Fruit fly (Drosophila melanogaster) whole organism, embryonic: ENCODE results near the gene Glys.

Experiments used
- Ada2b ChIP-seq: fragments of 200-800 bp; sonication (Bioruptor generic); IDR thresholded peaks from 2 replicates; pipeline ENCODE4 v1.3.6; 2022; ENCODE audit warnings: missing biosample characterization, missing genetic modification characterization
- Antp ChIP-seq: fragments of 200-800 bp; sonication (Bioruptor generic); optimal IDR thresholded peaks from 3 replicates; lab custom pipeline; 2016; ENCODE audit warnings: missing biosample characterization, missing genetic modification characterization
- CG1024 ChIP-seq: fragments of 200-800 bp; sonication (Bioruptor generic); IDR thresholded peaks from 2 replicates; pipeline ENCODE4 v1.3.6; 2022; ENCODE audit warnings: missing biosample characterization, missing genetic modification characterization
- CG10979 ChIP-seq: fragments of 200-800 bp; sonication (Bioruptor generic); optimal IDR thresholded peaks from 2 replicates; lab custom pipeline; 2018; ENCODE audit warnings: missing biosample characterization, mild to moderate bottlenecking, missing genetic modification characterization, moderate library complexity
- CG11085 ChIP-seq: fragments of 200-800 bp; sonication (Bioruptor generic); IDR thresholded peaks from 2 replicates; pipeline ENCODE4 v1.3.6; 2022; ENCODE audit warnings: missing biosample characterization, missing genetic modification characterization
- CG11093 ChIP-seq: fragments of 200-800 bp; sonication (Bioruptor generic); IDR thresholded peaks from 3 replicates; pipeline ENCODE4 v1.3.6; 2022; ENCODE audit warnings: missing biosample characterization, missing genetic modification characterization
- CG14014 ChIP-seq: fragments of 200-800 bp; sonication (Bioruptor generic); IDR thresholded peaks from 2 replicates; pipeline ENCODE4 v1.3.6; 2022; ENCODE audit warnings: missing biosample characterization, missing genetic modification characterization
- CG14050 ChIP-seq: fragments of 200-800 bp; sonication (Bioruptor generic); IDR thresholded peaks from 3 replicates; pipeline ENCODE4 v1.3.6; 2022; ENCODE audit warnings: missing biosample characterization, missing genetic modification characterization
- CG15479 ChIP-seq: fragments of 200-800 bp; sonication (Bioruptor generic); optimal IDR thresholded peaks from 3 replicates; lab custom pipeline; 2019; ENCODE audit warnings: missing biosample characterization, mild to moderate bottlenecking, missing genetic modification characterization, moderate library complexity
- CG16813 ChIP-seq: fragments of 200-800 bp; sonication (Bioruptor generic); IDR thresholded peaks from 3 replicates; pipeline ENCODE4 v1.3.6; 2022; ENCODE audit warnings: missing biosample characterization, missing genetic modification characterization; ENCODE audit not compliant: partially characterized antibody
- CG16863 ChIP-seq: fragments of 200-800 bp; sonication (Bioruptor generic); optimal IDR thresholded peaks from 3 replicates; lab custom pipeline; 2016; ENCODE audit warnings: missing biosample characterization, missing genetic modification characterization
- CG2678 ChIP-seq: fragments of 200-800 bp; sonication (Bioruptor generic); optimal IDR thresholded peaks from 3 replicates; lab custom pipeline; 2019; ENCODE audit warnings: missing biosample characterization, mild to moderate bottlenecking, missing genetic modification characterization, moderate library complexity
- CG32767 ChIP-seq: fragments of 200-800 bp; sonication (Bioruptor generic); IDR thresholded peaks from 2 replicates; pipeline ENCODE4 v1.3.6; 2022; ENCODE audit warnings: missing biosample characterization, missing genetic modification characterization
- CG3838 ChIP-seq: fragments of 200-800 bp; sonication (Bioruptor generic); optimal IDR thresholded peaks from 3 replicates; lab custom pipeline; 2016; ENCODE audit warnings: missing biosample characterization, missing genetic modification characterization
- CG4360 ChIP-seq: fragments of 200-800 bp; sonication (Bioruptor generic); IDR thresholded peaks from 2 replicates; pipeline ENCODE4 v1.3.6; 2022; ENCODE audit warnings: missing biosample characterization, missing genetic modification characterization
- CG6254 ChIP-seq: fragments of 200-800 bp; sonication (Bioruptor generic); optimal IDR thresholded peaks from 3 replicates; lab custom pipeline; 2017; ENCODE audit warnings: mild to moderate bottlenecking, missing biosample characterization, missing genetic modification reagents, missing genetic modification characterization
- CG6791 ChIP-seq: fragments of 200-800 bp; sonication (Bioruptor generic); IDR thresholded peaks from 3 replicates; pipeline ENCODE4 v1.3.6; 2022; ENCODE audit warnings: missing biosample characterization, missing genetic modification characterization; ENCODE audit not compliant: partially characterized antibody
- CG9437 ChIP-seq: fragments of 200-800 bp; sonication (Bioruptor generic); optimal IDR thresholded peaks from 2 replicates; lab custom pipeline; 2018; ENCODE audit warnings: missing biosample characterization, mild to moderate bottlenecking, missing genetic modification characterization
- CG9817 ChIP-seq: fragments of 200-800 bp; sonication (Bioruptor generic); optimal IDR thresholded peaks from 2 replicates; lab custom pipeline; 2018; ENCODE audit warnings: missing biosample characterization, mild to moderate bottlenecking, missing genetic modification characterization, moderate library complexity
- Dbx ChIP-seq: fragments of 200-800 bp; sonication (Bioruptor generic); IDR thresholded peaks from 3 replicates; pipeline ENCODE4 v1.3.6; 2022; ENCODE audit warnings: missing biosample characterization, missing genetic modification characterization
- Deaf1 ChIP-seq: fragments of 200-800 bp; optimal IDR thresholded peaks from 3 replicates; lab custom pipeline; 2019; ENCODE audit warnings: missing biosample characterization, mild to moderate bottlenecking, missing genetic modification characterization, moderate library complexity
- Hand ChIP-seq: fragments of 200-800 bp; sonication (Bioruptor generic); optimal IDR thresholded peaks from 2 replicates; lab custom pipeline; 2017; ENCODE audit warnings: mild to moderate bottlenecking, missing biosample characterization, missing genetic modification reagents, missing genetic modification characterization
- Hmr ChIP-seq: fragments of 200-800 bp; sonication (Bioruptor generic); optimal IDR thresholded peaks from 3 replicates; lab custom pipeline; 2017; ENCODE audit warnings: mild to moderate bottlenecking, missing biosample characterization, missing genetic modification reagents, missing genetic modification characterization
- Hsf ChIP-seq: fragments of 200-800 bp; sonication (Bioruptor generic); optimal IDR thresholded peaks from 3 replicates; lab custom pipeline; 2016; ENCODE audit warnings: missing biosample characterization, missing genetic modification characterization
- NK7.1 ChIP-seq: fragments of 200-800 bp; sonication (Bioruptor generic); optimal IDR thresholded peaks from 3 replicates; lab custom pipeline; 2016; ENCODE audit warnings: missing biosample characterization, missing genetic modification characterization
- Opbp ChIP-seq: fragments of 200-800 bp; sonication (Bioruptor generic); IDR thresholded peaks from 3 replicates; pipeline ENCODE4 v1.3.6; 2022; ENCODE audit warnings: missing biosample characterization, missing genetic modification characterization; ENCODE audit not compliant: partially characterized antibody
- Rx ChIP-seq: fragments of 200-800 bp; sonication (Bioruptor generic); IDR thresholded peaks from 2 replicates; pipeline ENCODE4 v1.3.6; 2022; ENCODE audit warnings: missing biosample characterization, missing genetic modification characterization
- Side ChIP-seq: fragments of 200-800 bp; sonication (Bioruptor generic); optimal IDR thresholded peaks from 2 replicates; lab custom pipeline; 2016; ENCODE audit warnings: missing biosample characterization, missing genetic modification characterization
- Xbp1 ChIP-seq: fragments of 200-800 bp; sonication (Bioruptor generic); optimal IDR thresholded peaks from 3 replicates; lab custom pipeline; 2016; ENCODE audit warnings: missing biosample characterization, mild to moderate bottlenecking, missing genetic modification characterization
- ara ChIP-seq: fragments of 200-800 bp; sonication (Bioruptor generic); IDR thresholded peaks from 2 replicates; pipeline ENCODE4 v1.3.6; 2022; ENCODE audit warnings: missing biosample characterization, missing genetic modification characterization
- caup ChIP-seq: fragments of 200-800 bp; sonication (Bioruptor generic); optimal IDR thresholded peaks from 3 replicates; lab custom pipeline; 2017; ENCODE audit warnings: missing biosample characterization, mild to moderate bottlenecking, missing genetic modification characterization, moderate library complexity; ENCODE audit not compliant: severe bottlenecking
- chif ChIP-seq, 2 experiments: fragments of 200-800 bp; sonication (Bioruptor generic); optimal IDR thresholded peaks; 3 replicates each; lab custom pipeline; 2016; ENCODE audit warnings: missing biosample characterization in 2 of 2, missing genetic modification characterization in 2 of 2
- dmrt99B ChIP-seq: fragments of 200-800 bp; sonication (Bioruptor generic); optimal IDR thresholded peaks from 2 replicates; lab custom pipeline; 2018; ENCODE audit warnings: missing biosample characterization, mild to moderate bottlenecking, missing genetic modification characterization, moderate library complexity
- dpn ChIP-seq, 2 experiments: fragments of 200-800 bp; sonication (Bioruptor generic); optimal IDR thresholded peaks; 3 replicates each; lab custom pipeline; 2016; ENCODE audit warnings: missing biosample characterization in 2 of 2, missing genetic modification characterization in 2 of 2
- gcm ChIP-seq: fragments of 200-800 bp; sonication (Bioruptor generic); optimal IDR thresholded peaks from 2 replicates; lab custom pipeline; 2019; ENCODE audit warnings: missing biosample characterization, mild to moderate bottlenecking, missing genetic modification characterization, moderate library complexity
- h ChIP-seq: fragments of >200 bp; optimal IDR thresholded peaks from 2 replicates; lab custom pipeline; 2017
- hth ChIP-seq: fragments of >200 bp; optimal IDR thresholded peaks from 2 replicates; lab custom pipeline; 2017; ENCODE audit warnings: inconsistent platforms
- lbe ChIP-seq: fragments of 200-800 bp; sonication (Bioruptor generic); optimal IDR thresholded peaks from 2 replicates; lab custom pipeline; 2016; ENCODE audit warnings: missing biosample characterization, mild to moderate bottlenecking, missing genetic modification characterization
- nau ChIP-seq: fragments of 200-800 bp; sonication (Bioruptor generic); optimal IDR thresholded peaks from 3 replicates; lab custom pipeline; 2017; ENCODE audit warnings: missing biosample characterization, mild to moderate bottlenecking, missing genetic modification characterization, missing genetic modification reagents
- org-1 ChIP-seq: fragments of 200-800 bp; sonication (Bioruptor generic); optimal IDR thresholded peaks from 2 replicates; lab custom pipeline; 2017; ENCODE audit warnings: missing biosample characterization, missing genetic modification characterization
- pfk ChIP-seq: fragments of 200-800 bp; sonication (Bioruptor generic); optimal IDR thresholded peaks from 2 replicates; lab custom pipeline; 2018; ENCODE audit warnings: missing biosample characterization, mild to moderate bottlenecking, missing genetic modification characterization, moderate library complexity
- pita ChIP-seq: fragments of 200-800 bp; sonication (Bioruptor generic); optimal IDR thresholded peaks from 2 replicates; lab custom pipeline; 2017; ENCODE audit warnings: missing biosample characterization, mild to moderate bottlenecking, missing genetic modification characterization
- sens ChIP-seq: fragments of 200-800 bp; sonication (Bioruptor generic); peaks from one replicate; lab custom pipeline; 2016; ENCODE audit warnings: missing biosample characterization, missing genetic modification characterization
- sob ChIP-seq: fragments of 200-800 bp; sonication (Bioruptor generic); IDR thresholded peaks from 2 replicates; pipeline ENCODE4 v1.3.6; 2022; ENCODE audit warnings: missing biosample characterization, missing genetic modification characterization
- toy ChIP-seq: fragments of 200-800 bp; sonication (Bioruptor generic); IDR thresholded peaks from 2 replicates; pipeline ENCODE4 v1.3.6; 2022; ENCODE audit warnings: missing biosample characterization, missing genetic modification characterization
- trh ChIP-seq: fragments of 200-800 bp; sonication (Bioruptor generic); optimal IDR thresholded peaks from 2 replicates; lab custom pipeline; 2016; ENCODE audit warnings: missing biosample characterization, missing genetic modification characterization
- tup ChIP-seq: fragments of 200-800 bp; sonication (Bioruptor generic); optimal IDR thresholded peaks from 2 replicates; lab custom pipeline; 2016; ENCODE audit warnings: missing biosample characterization, mild to moderate bottlenecking, missing genetic modification characterization, moderate library complexity
- usp ChIP-seq: fragments of >200 bp; optimal IDR thresholded peaks from 2 replicates; lab custom pipeline; 2017; ENCODE audit warnings: missing biosample characterization, missing genetic modification characterization
- wek ChIP-seq: fragments of 200-800 bp; sonication (Bioruptor generic); optimal IDR thresholded peaks from 3 replicates; lab custom pipeline; 2018; ENCODE audit warnings: missing biosample characterization, mild to moderate bottlenecking, missing genetic modification characterization, moderate library complexity

Glys gene

DNA sequence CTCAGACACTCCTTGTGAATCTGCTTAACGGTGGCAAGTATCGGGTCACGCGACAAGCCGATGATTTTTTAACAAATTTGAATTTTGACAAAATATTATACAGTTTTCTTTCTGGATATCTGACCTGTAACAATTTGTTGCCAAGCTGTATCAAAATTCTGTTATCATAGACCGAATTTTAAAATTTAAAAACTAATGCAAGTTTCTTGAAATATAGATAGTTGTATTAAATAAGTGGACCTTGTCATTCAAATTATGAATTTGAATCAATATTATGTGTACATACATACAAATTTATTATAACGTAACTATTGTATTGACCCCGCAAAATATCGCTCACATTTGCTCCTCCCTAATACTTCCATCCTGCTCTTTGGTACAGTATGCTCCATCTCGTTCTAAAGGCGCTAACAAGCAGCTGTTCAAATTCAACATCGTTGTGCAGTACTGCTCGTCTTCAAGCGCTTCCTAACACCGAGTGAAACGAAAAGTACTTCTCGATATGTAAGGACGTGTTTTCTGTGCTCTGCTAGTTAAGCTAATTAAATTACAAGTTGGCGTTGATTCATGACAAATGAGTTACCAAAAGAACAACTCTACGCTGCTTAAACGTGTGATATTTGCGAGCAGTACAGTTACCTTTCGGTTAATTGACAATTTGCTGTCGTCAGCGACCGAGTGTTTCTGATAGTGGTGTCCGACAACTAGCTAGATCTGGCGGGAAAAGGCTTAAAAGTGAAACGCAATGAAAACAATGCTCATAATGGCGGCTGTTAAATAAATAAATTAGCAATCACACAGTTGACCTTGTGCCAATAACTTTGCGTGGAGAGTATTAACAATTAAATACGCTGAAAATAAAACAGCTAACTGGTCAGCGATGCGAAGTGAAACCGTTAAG is 49.1 kb upstream of the Glys start, which contains the start of the genes Kpc1 and CG42542 (continued):
- peak; percentile 63 to 70 for TF ChIP-seq chif (GFP tag; optimal IDR thresholded peaks at IDR 0.05; lab: Kevin White, UChicago)
- no peak for TF ChIP-seq wek (GFP tag; lab: Kevin White, UChicago)
- TF ChIP-seq CG1024 (GFP tag; lab: Robert Waterston, UW): no peak
- TF ChIP-seq Side (GFP tag; lab: Kevin White, UChicago): peak; percentile 61
- TF ChIP-seq CG9437: peak; percentile 91
- TF ChIP-seq Hsf: peak; percentile 87
- TF ChIP-seq Opbp (GFP tag; lab: Robert Waterston, UW): peak; percentile 82
- TF ChIP-seq toy (GFP tag; lab: Robert Waterston, UW): no peak
- TF ChIP-seq lbe: no peak
- TF ChIP-seq Ada2b: peak; percentile 35; the same call in 1 of the 2 replicates
- peak; percentile 34; the same call in 2 of the 3 replicates for TF ChIP-seq CG14050
- peak; percentile 82 for TF ChIP-seq Hmr (GFP tag; lab: Kevin White, UChicago)
- TF ChIP-seq pita (GFP tag; lab: Kevin White, UChicago): no peak
- TF ChIP-seq trh: peak; percentile 58
- peak; percentile 47 for TF ChIP-seq CG9817 (tag; lab: Kevin White, UChicago)
- TF ChIP-seq hth (lab: Kevin White, UChicago): no peak
- peak; percentile 53; the same call in 1 of the 2 replicates for TF ChIP-seq CG14014 (GFP tag; lab: Robert Waterston, UW)
- TF ChIP-seq CG15479 (GFP tag; lab: Kevin White, UChicago): no peak
- no peak for TF ChIP-seq dmrt99B (tag; lab: Kevin White, UChicago)
- peak; percentile 93 for TF ChIP-seq sens
- no peak for TF ChIP-seq usp (GFP tag; lab: Kevin White, UChicago)
- peak; percentile 80 for TF ChIP-seq CG6791 (GFP tag; lab: Robert Waterston, UW)
- peak; percentile 87 for TF ChIP-seq sob (GFP tag; lab: Robert Waterston, UW)
- TF ChIP-seq CG11085 (GFP tag; lab: Robert Waterston, UW): no peak; the same call in 1 of the 2 replicates
- peak; percentile 48 for TF ChIP-seq NK7.1 (GFP tag; lab: Kevin White, UChicago)
- peak; percentile 92 for TF ChIP-seq CG16813 (GFP tag; lab: Robert Waterston, UW)
- no peak for TF ChIP-seq h
- peak; percentile 3 for TF ChIP-seq CG2678
- TF ChIP-seq CG4360 (GFP tag; lab: Robert Waterston, UW): 0 out of 2 replicates have a peak, but pooled peaks have one; percentile 16
- TF ChIP-seq tup (GFP tag; lab: Kevin White, UChicago): no peak
- peak; percentile 33 for TF ChIP-seq Hand (GFP tag; lab: Kevin White, UChicago)
- peak; percentile 89 for TF ChIP-seq Dbx (GFP tag; lab: Robert Waterston, UW)
- TF ChIP-seq Antp (GFP tag; lab: Kevin White, UChicago): peak; percentile 49
- TF ChIP-seq nau: no peak
- peak; percentile 52 for TF ChIP-seq CG16863
- peak; percentile 61 for TF ChIP-seq CG10979 (tag; lab: Kevin White, UChicago)
- peak; percentile 9 for TF ChIP-seq org-1 (GFP tag; lab: Kevin White, UChicago)
- TF ChIP-seq caup (GFP tag; lab: Kevin White, UChicago): peak; percentile 57
- no peak for TF ChIP-seq Deaf1
- peak; percentile 4 for TF ChIP-seq CG3838 (GFP tag; lab: Kevin White, UChicago)
- TF ChIP-seq dpn (GFP tag; optimal IDR thresholded peaks at IDR 0.05; lab: Kevin White, UChicago): peak; percentile 73 to 82
- peak; percentile 58; the same call in 1 of the 2 replicates for TF ChIP-seq ara (GFP tag; lab: Robert Waterston, UW)
- no peak for TF ChIP-seq pfk (GFP tag; lab: Kevin White, UChicago)
- TF ChIP-seq Xbp1 (GFP tag; lab: Kevin White, UChicago): peak; percentile 79
- TF ChIP-seq Rx (GFP tag; lab: Robert Waterston, UW): peak; percentile 47; the same call in 1 of the 2 replicates
- peak; percentile 62; the same call in 1 of the 2 replicates for TF ChIP-seq CG32767 (GFP tag; lab: Robert Waterston, UW)
- TF ChIP-seq CG11093 (GFP tag; lab: Robert Waterston, UW): no peak
- no peak for TF ChIP-seq gcm (GFP tag; lab: Kevin White, UChicago)
- TF ChIP-seq CG6254: no peak
